Worm (Caenorhabditis elegans) whole organism, L3 larva: ENCODE data around the gene F56F11.4.

Experiments
- ZK546.5 ChIP-seq: sonication (generic microtip); optimal IDR thresholded peaks from 2 replicates; lab custom pipeline; 2017; ENCODE audit warnings: missing biosample characterization, missing genetic modification characterization
- ceh-82 ChIP-seq: fragments of 150-350 bp; optimal IDR thresholded peaks from 2 replicates; lab custom pipeline; 2014; ENCODE audit warnings: missing biosample characterization, missing genetic modification characterization
- lsy-12 ChIP-seq: sonication (generic microtip); optimal IDR thresholded peaks from 2 replicates; lab custom pipeline; 2016; ENCODE audit warnings: mild to moderate bottlenecking, missing genetic modification characterization, missing compliant biosample characterization
- mdl-1 ChIP-seq: fragments of 150-350 bp; optimal IDR thresholded peaks from 2 replicates; lab custom pipeline; 2014; ENCODE audit warnings: missing biosample characterization, missing genetic modification characterization
- nhr-28 ChIP-seq: fragments of 150-350 bp; optimal IDR thresholded peaks from 2 replicates; lab custom pipeline; 2014; ENCODE audit warnings: missing biosample characterization, missing genetic modification characterization
- pha-4 ChIP-seq: fragments of 150-350 bp; optimal IDR thresholded peaks from 2 replicates; lab custom pipeline; 2014; ENCODE audit warnings: missing biosample characterization, missing genetic modification reagents, missing genetic modification characterization
- sea-2 ChIP-seq: fragments of 150-350 bp; sonication (generic microtip); optimal IDR thresholded peaks from 4 replicates; lab custom pipeline; 2014; ENCODE audit warnings: missing biosample characterization, missing genetic modification reagents, missing genetic modification characterization
- tbx-2 ChIP-seq: sonication (generic microtip); optimal IDR thresholded peaks from 2 replicates; lab custom pipeline; 2016; ENCODE audit warnings: mild to moderate bottlenecking, missing genetic modification characterization, missing compliant biosample characterization
- unc-62 ChIP-seq: fragments of 150-350 bp; sonication (generic microtip); optimal IDR thresholded peaks from 4 replicates; lab custom pipeline; 2014; ENCODE audit warnings: missing biosample characterization, missing genetic modification reagents, missing genetic modification characterization
- zag-1 ChIP-seq: fragments of 150-350 bp; optimal IDR thresholded peaks from 2 replicates; lab custom pipeline; 2014; ENCODE audit warnings: missing biosample characterization, missing genetic modification characterization
- ztf-11 ChIP-seq: fragments of 150-350 bp; optimal IDR thresholded peaks from 2 replicates; lab custom pipeline; 2014; ENCODE audit warnings: missing biosample characterization, missing genetic modification characterization

DNA sequence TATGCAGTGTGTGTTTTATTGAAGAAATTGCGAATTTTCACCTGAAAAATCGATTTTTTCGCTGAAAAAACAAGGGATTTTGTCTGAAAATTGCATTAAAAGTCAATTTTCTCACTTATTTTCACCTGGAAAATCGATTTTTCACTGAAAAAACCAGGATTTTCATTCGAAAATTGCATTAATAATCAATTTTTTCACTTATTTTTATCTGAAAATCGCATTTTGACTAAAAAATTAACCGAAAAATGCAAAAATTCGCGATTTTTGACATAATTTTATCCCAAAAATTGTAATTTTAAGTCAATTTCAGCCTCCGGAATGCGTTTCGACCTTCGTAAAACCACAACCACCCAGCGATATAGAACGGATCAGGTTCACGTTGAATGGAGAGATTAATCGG, 23.5 kb upstream of the F56F11.4 start, which contains the start of gene Y71H2AM.29:
- TF ChIP-seq nhr-28 (tag; lab: Kevin White, UChicago), result no peak
- no peak for TF ChIP-seq ceh-82
- no peak for TF ChIP-seq mdl-1 (tag; lab: Kevin White, UChicago)
- no peak for TF ChIP-seq sea-2 (GFP tag; lab: Kevin White, UChicago)
- TF ChIP-seq unc-62, result no peak
- no peak for TF ChIP-seq ZK546.5 (tag; lab: Kevin White, UChicago)
- no peak for TF ChIP-seq pha-4 (tag; lab: Kevin White, UChicago)
- TF ChIP-seq ztf-11 (tag; lab: Kevin White, UChicago), result no peak
- TF ChIP-seq tbx-2, result no peak
- no peak for TF ChIP-seq lsy-12 (tag; lab: Kevin White, UChicago)
- TF ChIP-seq zag-1 (tag; lab: Kevin White, UChicago), result no peak
